Worm (Caenorhabditis elegans) whole organism, mixed stage, embryonic: ENCODE data around the gene F26F4.12.
"Not testable (repeated sequence)": the region's sequence is repeated elsewhere in the genome, so short reads cannot be mapped to it uniquely, and the experiment has no call there.

ENCODE experiments used
- bed-3 ChIP-seq: fragments of 200-800 bp; sonication (Bioruptor generic); optimal IDR thresholded peaks from 3 replicates; lab custom pipeline; 2018; ENCODE audit warnings: mild to moderate bottlenecking, missing genetic modification characterization, moderate library complexity, missing compliant biosample characterization
- blmp-1 ChIP-seq: fragments of 150-350 bp; optimal IDR thresholded peaks from 2 replicates; lab custom pipeline; 2014; ENCODE audit warnings: missing biosample characterization, missing genetic modification characterization
- ceh-39 ChIP-seq: fragments of 150-350 bp; optimal IDR thresholded peaks from 2 replicates; lab custom pipeline; 2014; ENCODE audit warnings: missing biosample characterization, missing genetic modification characterization
- ceh-43 ChIP-seq: fragments of 200-800 bp; sonication (Bioruptor generic); optimal IDR thresholded peaks from 2 replicates; lab custom pipeline; 2018; ENCODE audit warnings: mild to moderate bottlenecking, missing genetic modification characterization, moderate library complexity, missing compliant biosample characterization
- ceh-83 ChIP-seq: fragments of 200-800 bp; sonication (Bioruptor generic); optimal IDR thresholded peaks from 2 replicates; lab custom pipeline; 2018; ENCODE audit warnings: mild to moderate bottlenecking, missing genetic modification characterization, missing compliant biosample characterization
- ces-1 ChIP-seq: fragments of 150-350 bp; optimal IDR thresholded peaks from 2 replicates; lab custom pipeline; 2014; ENCODE audit warnings: missing biosample characterization, missing genetic modification reagents, missing genetic modification characterization
- cnd-1 ChIP-seq: fragments of 200-800 bp; sonication (Bioruptor generic); optimal IDR thresholded peaks from 2 replicates; lab custom pipeline; 2018; ENCODE audit warnings: mild to moderate bottlenecking, missing genetic modification characterization, missing compliant biosample characterization
- elt-1 ChIP-seq: sonication (generic microtip); optimal IDR thresholded peaks from 2 replicates; lab custom pipeline; 2017; ENCODE audit warnings: missing genetic modification characterization, mild to moderate bottlenecking, missing compliant biosample characterization, antibody characterized with exemption, moderate library complexity, borderline replicate concordance; ENCODE audit not compliant: insufficient read depth
- elt-3 ChIP-seq: fragments of 150-350 bp; optimal IDR thresholded peaks from 2 replicates; lab custom pipeline; 2014; ENCODE audit warnings: missing biosample characterization, missing genetic modification characterization
- hlh-1 ChIP-seq: fragments of 150-350 bp; optimal IDR thresholded peaks from 2 replicates; lab custom pipeline; 2014; ENCODE audit warnings: missing biosample characterization, missing genetic modification reagents, missing genetic modification characterization
- lin-13 ChIP-seq: fragments of 150-350 bp; optimal IDR thresholded peaks from 2 replicates; lab custom pipeline; 2014; ENCODE audit warnings: missing biosample characterization, missing genetic modification characterization
- lin-32 ChIP-seq: fragments of 200-800 bp; sonication (Bioruptor generic); optimal IDR thresholded peaks from 2 replicates; lab custom pipeline; 2018; ENCODE audit warnings: mild to moderate bottlenecking, missing genetic modification characterization, missing compliant biosample characterization
- lsy-2 ChIP-seq: fragments of 150-350 bp; optimal IDR thresholded peaks from 2 replicates; lab custom pipeline; 2014; ENCODE audit warnings: missing biosample characterization, missing genetic modification characterization
- mep-1 ChIP-seq: fragments of 150-350 bp; optimal IDR thresholded peaks from 2 replicates; lab custom pipeline; 2017; ENCODE audit warnings: missing biosample characterization, missing genetic modification reagents, missing genetic modification characterization, inconsistent platforms
- mls-2 ChIP-seq: sonication (generic microtip); optimal IDR thresholded peaks from 2 replicates; lab custom pipeline; 2016; ENCODE audit warnings: mild to moderate bottlenecking, missing genetic modification characterization, moderate library complexity, missing compliant biosample characterization
- nhr-12 ChIP-seq: fragments of 150-350 bp; optimal IDR thresholded peaks from 2 replicates; lab custom pipeline; 2014; ENCODE audit warnings: missing biosample characterization, missing genetic modification characterization
- nhr-2 ChIP-seq: fragments of 150-350 bp; optimal IDR thresholded peaks from 2 replicates; lab custom pipeline; 2014; ENCODE audit warnings: missing biosample characterization, missing genetic modification characterization
- nhr-237 ChIP-seq: fragments of 150-350 bp; optimal IDR thresholded peaks from 2 replicates; lab custom pipeline; 2014; ENCODE audit warnings: missing biosample characterization, missing genetic modification characterization
- nhr-76 ChIP-seq: sonication (generic microtip); optimal IDR thresholded peaks from 2 replicates; lab custom pipeline; 2017; ENCODE audit warnings: missing biosample characterization, missing genetic modification characterization
- pha-4 ChIP-seq: fragments of 150-350 bp; optimal IDR thresholded peaks from 2 replicates; lab custom pipeline; 2018; ENCODE audit warnings: missing biosample characterization, missing genetic modification reagents, missing genetic modification characterization
- sem-2 ChIP-seq: fragments of 200-800 bp; sonication (Bioruptor generic); optimal IDR thresholded peaks from 2 replicates; lab custom pipeline; 2018; ENCODE audit warnings: mild to moderate bottlenecking, missing genetic modification characterization, missing compliant biosample characterization
- sptf-1 ChIP-seq: sonication (generic microtip); optimal IDR thresholded peaks from 2 replicates; lab custom pipeline; 2017; ENCODE audit warnings: mild to moderate bottlenecking, missing genetic modification characterization, moderate library complexity, missing compliant biosample characterization
- tbx-8 ChIP-seq: fragments of 200-800 bp; sonication (Bioruptor generic); optimal IDR thresholded peaks from 2 replicates; lab custom pipeline; 2018; ENCODE audit warnings: mild to moderate bottlenecking, missing genetic modification characterization, moderate library complexity, missing compliant biosample characterization
- unc-120 ChIP-seq: sonication (generic microtip); optimal IDR thresholded peaks from 2 replicates; lab custom pipeline; 2017; ENCODE audit warnings: missing genetic modification characterization, missing compliant biosample characterization; ENCODE audit not compliant: poor library complexity, severe bottlenecking
- unc-39 ChIP-seq: fragments of 150-350 bp; optimal IDR thresholded peaks from 2 replicates; lab custom pipeline; 2014; ENCODE audit warnings: missing biosample characterization, missing genetic modification characterization
- unc-62 ChIP-seq: fragments of 150-350 bp; optimal IDR thresholded peaks from 2 replicates; lab custom pipeline; 2014; ENCODE audit warnings: missing biosample characterization, missing genetic modification reagents, missing genetic modification characterization
- zip-8 ChIP-seq: fragments of 150-350 bp; optimal IDR thresholded peaks from 2 replicates; lab custom pipeline; 2014; ENCODE audit warnings: missing biosample characterization, missing genetic modification characterization
- ztf-11 ChIP-seq: fragments of 150-350 bp; optimal IDR thresholded peaks from 2 replicates; lab custom pipeline; 2014; ENCODE audit warnings: missing biosample characterization, missing genetic modification characterization

F26F4.12 gene

ce11 chrIII:4930154-4930679 is 20.4 kb upstream of the F26F4.12 start, which contains the start of gene set-2:
set-2 (minus strand) TSS chrIII:4930204.
- TF ChIP-seq elt-1 (tag; lab: Kevin White, UChicago) = no peak
- peak; percentile 66 for TF ChIP-seq sptf-1
- no peak for TF ChIP-seq cnd-1 (tag; lab: Kevin White, UChicago)
- TF ChIP-seq ceh-43 (GFP tag; lab: Kevin White, UChicago) = no peak
- peak; percentile 9 for TF ChIP-seq pha-4
- TF ChIP-seq elt-3 (tag; lab: Kevin White, UChicago) = no peak
- TF ChIP-seq unc-39 (tag; lab: Kevin White, UChicago) = no peak
- peak; percentile 21 for TF ChIP-seq ces-1 (GFP tag; lab: Kevin White, UChicago)
- TF ChIP-seq lsy-2 (tag; lab: Kevin White, UChicago) = peak; percentile 15
- no peak for TF ChIP-seq unc-120 (tag; lab: Kevin White, UChicago)

- TF ChIP-seq unc-120 (tag; lab: Kevin White, UChicago) (no peak), ztf-11 (tag; lab: Kevin White, UChicago) (no peak), nhr-237 (no peak), mls-2 (tag; lab: Kevin White, UChicago) (no peak), blmp-1 (tag; lab: Kevin White, UChicago) (no peak), nhr-12 (tag; lab: Kevin White, UChicago) (no peak), zip-8 (tag; lab: Kevin White, UChicago) (no peak), lin-32 (GFP tag; lab: Kevin White, UChicago) (no peak), mep-1 (tag; lab: Kevin White, UChicago) (no peak), ceh-83 (GFP tag; lab: Kevin White, UChicago) (no peak)
Measured at ce11 chrIII:4924134-4924533, 14.3 kb upstream of the F26F4.12 start.

DNA sequence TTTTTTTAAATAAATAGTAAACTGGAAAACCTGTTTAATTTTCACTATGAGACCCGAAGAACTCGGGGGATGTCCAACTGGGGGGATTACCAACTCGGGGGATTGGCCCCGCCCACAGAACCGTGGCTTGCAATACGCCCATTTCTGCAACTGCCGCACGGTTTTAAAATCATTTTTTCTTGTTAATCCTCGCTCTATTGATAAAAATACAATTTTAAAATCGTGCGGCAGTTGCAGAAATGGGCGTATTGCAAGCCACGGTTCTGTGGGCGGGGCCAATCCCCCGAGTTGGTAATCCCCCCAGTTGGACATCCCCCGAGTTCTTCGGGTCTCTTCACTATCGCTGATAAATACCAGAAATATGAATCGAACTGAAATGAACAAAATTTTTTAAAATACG is 12.2 kb upstream of the F26F4.12 start, which contains the start of gene mmab-1:
mmab-1 (minus strand) TSS at position 95 of the 400 bp plus-strand sequence.
- TF ChIP-seq zip-8 (tag; lab: Kevin White, UChicago); bed-3; ceh-39 (tag; lab: Kevin White, UChicago): not testable (repeated sequence)
- TF ChIP-seq, all 35 proteins: peak for 0; not testable (repeated sequence) for 35

- TF ChIP-seq lsy-2 (tag; lab: Kevin White, UChicago) (no peak), sptf-1 (no peak), unc-62 (no peak), tbx-8 (GFP tag; lab: Kevin White, UChicago) (no peak), sem-2 (no peak), cnd-1 (tag; lab: Kevin White, UChicago) (no peak), nhr-12 (tag; lab: Kevin White, UChicago) (no peak), nhr-237 (no peak), ztf-11 (tag; lab: Kevin White, UChicago) (no peak), zip-8 (tag; lab: Kevin White, UChicago) (no peak), pha-4 (no peak), lin-13 (tag; lab: Kevin White, UChicago) (no peak)
Measured at ce11 chrIII:4920221-4920620, 10.4 kb upstream of the F26F4.12 start, which contains the start of gene ula-1. ula-1 (minus strand) TSS chrIII:4920321.

DNA sequence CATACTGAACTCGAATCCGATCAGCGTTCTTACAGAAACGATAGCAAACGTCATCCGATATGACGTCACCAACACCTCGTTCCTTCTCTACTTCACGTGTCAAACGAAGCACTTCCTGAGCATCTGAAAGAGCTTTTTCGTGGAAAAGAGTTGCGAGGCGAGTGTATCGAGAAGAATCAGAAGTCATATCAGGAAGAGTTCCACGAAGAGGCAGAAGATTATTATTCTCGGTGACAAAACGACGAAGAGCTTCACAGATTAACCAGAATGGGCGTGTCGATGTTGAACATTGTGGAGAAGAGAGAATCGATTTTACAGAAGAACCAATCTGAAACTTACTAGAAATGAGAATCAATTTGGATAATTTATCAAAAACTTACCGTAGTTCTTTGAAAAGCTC is 9.1 kb upstream of the F26F4.12 start:
- TF ChIP-seq elt-1 (tag; lab: Kevin White, UChicago) (no peak), unc-39 (tag; lab: Kevin White, UChicago) (no peak), ceh-39 (tag; lab: Kevin White, UChicago) (no peak), ces-1 (GFP tag; lab: Kevin White, UChicago) (no peak), lin-32 (GFP tag; lab: Kevin White, UChicago) (no peak), elt-3 (tag; lab: Kevin White, UChicago) (no peak), ceh-83 (GFP tag; lab: Kevin White, UChicago) (no peak), nhr-2 (no peak), mep-1 (tag; lab: Kevin White, UChicago) (no peak), hlh-1 (tag; lab: Kevin White, UChicago) (no peak), sem-2 (no peak), nhr-76 (tag; lab: Kevin White, UChicago) (no peak)
